Fruit fly (Drosophila melanogaster) whole organism, adult: ENCODE results near the gene eIF4A.

Experiments used
- CG11617 ChIP-seq: fragments of 200-800 bp; sonication (Bioruptor generic); optimal IDR thresholded peaks from 2 replicates; lab custom pipeline; 2017; ENCODE audit warnings: mild to moderate bottlenecking, missing biosample characterization, missing genetic modification reagents, missing genetic modification characterization
- CG12768 ChIP-seq: fragments of 200-800 bp; sonication (Bioruptor generic); optimal IDR thresholded peaks from 2 replicates; lab custom pipeline; 2017; ENCODE audit warnings: missing biosample characterization, missing genetic modification characterization, mild to moderate bottlenecking, moderate library complexity, missing genetic modification reagents
- CG14711 ChIP-seq: fragments of 200-800 bp; sonication (Bioruptor generic); optimal IDR thresholded peaks from 2 replicates; lab custom pipeline; 2018; ENCODE audit warnings: missing biosample characterization, mild to moderate bottlenecking, missing genetic modification characterization, moderate library complexity
- CG1620 ChIP-seq: fragments of 200-800 bp; sonication (Bioruptor generic); optimal IDR thresholded peaks from 2 replicates; lab custom pipeline; 2016; ENCODE audit warnings: missing biosample characterization, missing genetic modification characterization
- CG33017 ChIP-seq: fragments of 200-800 bp; sonication (Bioruptor generic); optimal IDR thresholded peaks from 2 replicates; lab custom pipeline; 2018; ENCODE audit warnings: missing biosample characterization, mild to moderate bottlenecking, missing genetic modification characterization, moderate library complexity
- CG5204 ChIP-seq: fragments of 200-800 bp; sonication (Bioruptor generic); optimal IDR thresholded peaks from 2 replicates; lab custom pipeline; 2016; ENCODE audit warnings: missing biosample characterization, missing genetic modification characterization
- CG7045 ChIP-seq: fragments of 200-800 bp; sonication (Bioruptor generic); optimal IDR thresholded peaks from 2 replicates; lab custom pipeline; 2017; ENCODE audit warnings: missing biosample characterization, mild to moderate bottlenecking, missing genetic modification characterization
- CG7101 ChIP-seq: fragments of 200-800 bp; sonication (Bioruptor generic); optimal IDR thresholded peaks from 2 replicates; lab custom pipeline; 2018; ENCODE audit warnings: missing biosample characterization, mild to moderate bottlenecking, missing genetic modification characterization, moderate library complexity
- Clk ChIP-seq: fragments of 200-800 bp; sonication (Bioruptor generic); optimal IDR thresholded peaks from 2 replicates; lab custom pipeline; 2017; ENCODE audit warnings: missing biosample characterization, missing genetic modification characterization
- Crg-1 ChIP-seq: fragments of 200-800 bp; sonication (Bioruptor generic); optimal IDR thresholded peaks from 2 replicates; lab custom pipeline; 2016; ENCODE audit warnings: missing biosample characterization, missing genetic modification characterization
- Hr96 ChIP-seq: fragments of 200-800 bp; sonication (Bioruptor generic); optimal IDR thresholded peaks from 2 replicates; lab custom pipeline; 2016; ENCODE audit warnings: missing biosample characterization, missing genetic modification characterization
- Mnt ChIP-seq: fragments of 200-800 bp; sonication (Bioruptor generic); optimal IDR thresholded peaks from 2 replicates; lab custom pipeline; 2016; ENCODE audit warnings: missing biosample characterization, mild to moderate bottlenecking, missing genetic modification characterization
- bab1 ChIP-seq: fragments of 200-800 bp; sonication (Bioruptor generic); optimal IDR thresholded peaks from 3 replicates; lab custom pipeline; 2019; ENCODE audit warnings: missing biosample characterization, mild to moderate bottlenecking, missing genetic modification characterization, moderate library complexity
- cic ChIP-seq: fragments of 200-800 bp; sonication (Bioruptor generic); optimal IDR thresholded peaks from 2 replicates; lab custom pipeline; 2017; ENCODE audit warnings: missing biosample characterization, mild to moderate bottlenecking, missing genetic modification characterization, moderate library complexity
- cnc ChIP-seq, 2 experiments: fragments of >200 bp; optimal IDR thresholded peaks; 2 replicates each; lab custom pipeline; 2017
- kay ChIP-seq: fragments of 200-800 bp; sonication (Bioruptor generic); peaks from one replicate; lab custom pipeline; 2016; ENCODE audit warnings: missing biosample characterization, missing genetic modification characterization, borderline replicate concordance
- ovo ChIP-seq: fragments of 200-800 bp; sonication (Bioruptor generic); optimal IDR thresholded peaks from 2 replicates; lab custom pipeline; 2016; ENCODE audit warnings: missing biosample characterization, missing genetic modification characterization
- pad ChIP-seq: fragments of 200-800 bp; sonication (Bioruptor generic); optimal IDR thresholded peaks from 3 replicates; lab custom pipeline; 2017; ENCODE audit warnings: missing biosample characterization, missing genetic modification characterization, mild to moderate bottlenecking, moderate library complexity, missing genetic modification reagents
- tj ChIP-seq: fragments of 200-800 bp; sonication (Bioruptor generic); optimal IDR thresholded peaks from 3 replicates; lab custom pipeline; 2017; ENCODE audit warnings: missing biosample characterization, mild to moderate bottlenecking, missing genetic modification characterization, moderate library complexity
- toe ChIP-seq: fragments of 200-800 bp; sonication (Bioruptor generic); optimal IDR thresholded peaks from 2 replicates; lab custom pipeline; 2016; ENCODE audit warnings: missing biosample characterization, missing genetic modification characterization

Gene eIF4A

DNA sequence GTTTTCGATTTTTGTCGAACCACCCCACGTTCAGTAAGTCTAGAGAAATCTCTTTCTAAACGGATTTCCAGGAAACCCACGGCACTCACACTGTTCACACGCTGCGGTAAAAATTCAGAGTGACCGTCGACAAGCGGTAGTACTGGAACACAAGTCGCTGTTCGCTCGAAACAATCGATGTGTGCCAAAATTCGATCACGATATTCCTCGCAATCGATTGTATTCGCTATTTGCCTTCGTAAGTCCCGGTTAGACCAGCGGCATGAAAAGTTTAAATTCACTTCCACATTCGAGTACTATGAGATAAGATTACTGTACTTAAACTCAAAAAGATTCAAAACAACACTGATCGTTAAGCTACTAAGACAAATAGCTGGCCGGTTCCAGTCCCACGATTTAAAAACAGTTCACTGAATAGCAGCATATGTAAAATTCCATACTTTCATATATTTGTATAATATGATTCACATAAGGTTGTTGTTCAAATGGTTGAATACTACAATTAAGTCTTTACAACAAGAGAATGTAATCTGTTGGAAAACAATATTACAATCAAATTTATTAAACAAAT lies 617 bp upstream of the eIF4A start, which contains the start of gene chic:
chic (minus strand) TSS at position 157 of the 571 bp plus-strand sequence.
- no peak for TF ChIP-seq CG7101 (tag; lab: Kevin White, UChicago)
- TF ChIP-seq CG12768 (GFP tag; lab: Kevin White, UChicago), result peak; percentile 3
- no peak for TF ChIP-seq pad
- TF ChIP-seq CG5204 (GFP tag; lab: Kevin White, UChicago), result peak; percentile 70
- peak; percentile 69 for TF ChIP-seq Mnt (GFP tag; lab: Kevin White, UChicago)
- no peak for TF ChIP-seq tj (GFP tag; lab: Kevin White, UChicago)
- peak; percentile 72 for TF ChIP-seq CG1620 (GFP tag; lab: Kevin White, UChicago)
- TF ChIP-seq toe (GFP tag; lab: Kevin White, UChicago), result peak; percentile 76
- TF ChIP-seq Clk (GFP tag; lab: Kevin White, UChicago), result no peak
- TF ChIP-seq CG14711 (tag; lab: Kevin White, UChicago), result no peak
- no peak for TF ChIP-seq cic (GFP tag; lab: Kevin White, UChicago)
- peak; percentile 35 for TF ChIP-seq CG7045
- TF ChIP-seq bab1 (GFP tag; lab: Kevin White, UChicago), result peak; percentile 68
- TF ChIP-seq CG33017 (tag; lab: Kevin White, UChicago), result no peak
- peak; percentile 68 for TF ChIP-seq Hr96 (GFP tag; lab: Kevin White, UChicago)
- TF ChIP-seq CG11617 (GFP tag; lab: Kevin White, UChicago), result no peak
- no peak for TF ChIP-seq Crg-1

DNA sequence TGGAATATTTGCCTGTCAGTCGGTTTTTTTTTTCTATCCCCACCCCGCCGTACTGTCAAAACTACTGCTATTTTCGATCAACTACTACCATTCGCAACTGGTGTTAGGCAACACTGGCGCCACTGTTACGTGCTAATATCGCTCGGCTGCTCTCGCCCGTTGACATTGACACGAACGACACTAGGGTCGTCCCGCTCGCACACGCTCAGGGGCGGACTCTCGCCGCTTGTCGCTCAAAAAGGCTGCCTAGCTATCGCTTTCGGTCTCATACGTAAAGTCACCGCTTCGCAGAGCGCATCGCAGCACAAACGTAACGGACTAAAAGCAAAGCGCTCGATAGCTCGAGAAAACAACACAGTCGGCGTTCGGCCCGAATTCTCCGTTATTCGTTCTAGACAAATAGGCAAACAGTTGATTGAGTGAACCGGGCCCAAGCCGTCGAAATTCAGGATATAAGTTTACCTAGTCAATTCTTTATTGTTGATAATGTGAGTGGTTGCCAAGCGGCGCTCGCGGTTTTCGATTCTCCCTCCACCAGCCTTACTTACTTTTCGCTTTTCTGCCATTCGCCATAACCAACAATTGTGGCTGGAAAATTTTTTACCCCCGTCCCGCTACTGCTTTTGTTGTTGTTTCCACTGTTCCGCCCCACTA lies 897 bp downstream of the eIF4A start:
- TF ChIP-seq CG11617 (GFP tag; lab: Kevin White, UChicago) (peak; percentile 46), Hr96 (GFP tag; lab: Kevin White, UChicago) (peak; percentile 82), cic (GFP tag; lab: Kevin White, UChicago) (peak; percentile 80), Clk (GFP tag; lab: Kevin White, UChicago) (peak; percentile 64), CG33017 (tag; lab: Kevin White, UChicago) (no peak), kay (GFP tag; lab: Kevin White, UChicago) (no peak), Mnt (GFP tag; lab: Kevin White, UChicago) (peak; percentile 52), CG1620 (GFP tag; lab: Kevin White, UChicago) (peak; percentile 87), CG14711 (tag; lab: Kevin White, UChicago) (peak; percentile 38), pad (peak; percentile 93), cnc (optimal IDR thresholded peaks at IDR 0.05; lab: Kevin White, UChicago) (no peak), ovo (GFP tag; lab: Kevin White, UChicago) (peak; percentile 85), toe (GFP tag; lab: Kevin White, UChicago) (peak; percentile 36), CG5204 (GFP tag; lab: Kevin White, UChicago) (peak; percentile 60), Crg-1 (peak; percentile 76), bab1 (GFP tag; lab: Kevin White, UChicago) (peak; percentile 40), tj (GFP tag; lab: Kevin White, UChicago) (peak; percentile 9), CG7045 (peak; percentile 40), CG7101 (tag; lab: Kevin White, UChicago) (peak; percentile 57), CG12768 (GFP tag; lab: Kevin White, UChicago) (no peak)

- TF ChIP-seq tj (GFP tag; lab: Kevin White, UChicago) (peak; percentile 87), toe (GFP tag; lab: Kevin White, UChicago) (no peak)
Measured at dm6 chr2L:5983236-5983635, 1.7 kb downstream of the eIF4A start.

dm6 chr2L:5986094-5986493 lies 4.5 kb downstream of the eIF4A start, which contains the start of gene ifc:
ifc (plus strand) TSS chr2L:5986348.
- TF ChIP-seq Crg-1, result no peak
- TF ChIP-seq CG5204 (GFP tag; lab: Kevin White, UChicago), result no peak
- TF ChIP-seq CG7045, result no peak
- no peak for TF ChIP-seq ovo (GFP tag; lab: Kevin White, UChicago)
- TF ChIP-seq CG1620 (GFP tag; lab: Kevin White, UChicago), result peak; percentile 57
- TF ChIP-seq CG7101 (tag; lab: Kevin White, UChicago), result peak; percentile 50
- no peak for TF ChIP-seq cnc (optimal IDR thresholded peaks at IDR 0.05; lab: Kevin White, UChicago)
- peak; percentile 24 for TF ChIP-seq CG14711 (tag; lab: Kevin White, UChicago)
- TF ChIP-seq kay (GFP tag; lab: Kevin White, UChicago), result no peak
- no peak for TF ChIP-seq toe (GFP tag; lab: Kevin White, UChicago)
- peak; percentile 35 for TF ChIP-seq Clk (GFP tag; lab: Kevin White, UChicago)
- peak; percentile 45 for TF ChIP-seq Mnt (GFP tag; lab: Kevin White, UChicago)
- peak; percentile 3 for TF ChIP-seq CG12768 (GFP tag; lab: Kevin White, UChicago)
- TF ChIP-seq pad, result no peak
- TF ChIP-seq CG33017 (tag; lab: Kevin White, UChicago), result no peak
- peak; percentile 26 for TF ChIP-seq CG11617 (GFP tag; lab: Kevin White, UChicago)
- TF ChIP-seq cic (GFP tag; lab: Kevin White, UChicago), result peak; percentile 17
- TF ChIP-seq tj (GFP tag; lab: Kevin White, UChicago), result peak; percentile 20
- TF ChIP-seq Hr96 (GFP tag; lab: Kevin White, UChicago), result peak; percentile 36
- peak; percentile 61 for TF ChIP-seq bab1 (GFP tag; lab: Kevin White, UChicago)

- no peak for TF ChIP-seq kay (GFP tag; lab: Kevin White, UChicago)
- TF ChIP-seq CG12768 (GFP tag; lab: Kevin White, UChicago), result peak; percentile 18
- TF ChIP-seq bab1 (GFP tag; lab: Kevin White, UChicago), result peak; percentile 25
- TF ChIP-seq Hr96 (GFP tag; lab: Kevin White, UChicago), result no peak
- peak; percentile 86 for TF ChIP-seq cic (GFP tag; lab: Kevin White, UChicago)
Measured at dm6 chr2L:5986940-5987339, 5.4 kb downstream of the eIF4A start.
